Fruit fly (Drosophila melanogaster) whole organism: ENCODE measurements around the gene CG31111.

Experiments
- CG8478 ChIP-seq: fragments of >200 bp; optimal IDR thresholded peaks from 2 replicates; lab custom pipeline; 2018; ENCODE audit warnings: inconsistent platforms
- pan ChIP-seq: fragments of >200 bp; optimal IDR thresholded peaks from 2 replicates; lab custom pipeline; 2017
- psq ChIP-seq: fragments of >200 bp; optimal IDR thresholded peaks from 2 replicates; lab custom pipeline; 2017
- usp ChIP-seq: fragments of >200 bp; optimal IDR thresholded peaks from 2 replicates; lab custom pipeline; 2017; ENCODE audit warnings: missing biosample characterization, missing genetic modification characterization, mixed read lengths

DNA sequence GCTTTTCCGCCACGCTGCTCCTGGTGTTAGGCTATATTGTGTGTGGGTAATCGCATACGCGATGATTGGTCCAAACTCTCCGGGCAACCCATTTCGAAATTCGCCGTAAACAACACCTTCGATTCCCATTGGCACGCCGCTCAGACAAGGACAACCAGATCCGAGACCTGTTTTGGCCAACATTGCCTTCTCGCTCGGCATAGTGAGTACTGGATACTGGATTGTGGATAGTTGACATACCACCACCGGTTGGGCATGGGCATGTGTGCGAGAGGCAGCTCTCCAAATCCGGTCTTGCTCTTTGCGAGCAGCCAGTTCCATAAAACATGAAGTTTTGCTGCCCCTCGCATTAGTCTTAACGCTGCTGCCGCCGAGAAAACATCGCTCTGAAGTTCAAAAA, 38.7 kb upstream of the CG31111 start, which contains the start of gene fd96Cb:
- TF ChIP-seq psq (lab: Kevin White, UChicago): no peak
- TF ChIP-seq CG8478 (lab: Kevin White, UChicago): peak; percentile 38
- no peak for TF ChIP-seq pan
- no peak for TF ChIP-seq usp (GFP tag; lab: Kevin White, UChicago)
